Fruit fly (Drosophila melanogaster) whole organism, wandering third instar larva: ENCODE results near the gene ZnT77C.
A peak's percentile ranks its signal among the peaks of the same experiment; 100 is the strongest.

Experiments used
- Abd-B ChIP-seq: fragments of >200 bp; optimal IDR thresholded peaks from 2 replicates; lab custom pipeline; 2017; ENCODE audit warnings: missing biosample characterization, missing genetic modification characterization
- CG32264 ChIP-seq: fragments of 200-800 bp; sonication (Bioruptor generic); optimal IDR thresholded peaks from 2 replicates; lab custom pipeline; 2016; ENCODE audit warnings: missing biosample characterization, missing genetic modification characterization
- CG9705 ChIP-seq: fragments of 200-800 bp; sonication (Bioruptor generic); optimal IDR thresholded peaks from 2 replicates; lab custom pipeline; 2018; ENCODE audit warnings: missing biosample characterization, mild to moderate bottlenecking, missing genetic modification characterization
- CrebA ChIP-seq: fragments of 200-800 bp; sonication (Bioruptor generic); optimal IDR thresholded peaks from 2 replicates; lab custom pipeline; 2016; ENCODE audit warnings: missing biosample characterization, mild to moderate bottlenecking, missing genetic modification characterization, borderline replicate concordance
- Dfd ChIP-seq: fragments of >200 bp; optimal IDR thresholded peaks from 2 replicates; lab custom pipeline; 2017; ENCODE audit warnings: missing biosample characterization, missing genetic modification characterization
- Dif ChIP-seq: fragments of 200-275, 200-300 bp; sonication (Bioruptor generic); optimal IDR thresholded peaks from 2 replicates; lab custom pipeline; 2018; ENCODE audit warnings: missing biosample characterization, missing genetic modification characterization; ENCODE audit not compliant: partially characterized antibody
- GATAd ChIP-seq: sonication (Bioruptor generic); optimal IDR thresholded peaks from 2 replicates; lab custom pipeline; 2016; ENCODE audit warnings: missing biosample characterization, missing genetic modification characterization
- HLH106 ChIP-seq: fragments of 200-800 bp; optimal IDR thresholded peaks from 3 replicates; lab custom pipeline; 2019; ENCODE audit warnings: missing biosample characterization, mild to moderate bottlenecking, missing genetic modification characterization, moderate library complexity
- Hnf4 ChIP-seq: fragments of 200-800 bp; sonication (Bioruptor generic); optimal IDR thresholded peaks from 2 replicates; lab custom pipeline; 2016; ENCODE audit warnings: missing biosample characterization, mild to moderate bottlenecking, missing genetic modification characterization
- Hr78 ChIP-seq: fragments of >200 bp; optimal IDR thresholded peaks from 2 replicates; lab custom pipeline; 2017; ENCODE audit warnings: missing biosample characterization, missing genetic modification characterization
- Hr83 ChIP-seq: fragments of 200-300 bp; sonication (Bioruptor generic); optimal IDR thresholded peaks from 2 replicates; lab custom pipeline; 2016; ENCODE audit warnings: missing biosample characterization, mild to moderate bottlenecking, missing genetic modification characterization, moderate library complexity; ENCODE audit not compliant: poor library complexity, severe bottlenecking
- Jra ChIP-seq: sonication (Bioruptor generic); optimal IDR thresholded peaks from 2 replicates; lab custom pipeline; 2016; ENCODE audit warnings: missing biosample characterization, missing genetic modification characterization
- Mio ChIP-seq: sonication (Bioruptor generic); optimal IDR thresholded peaks from 2 replicates; lab custom pipeline; 2016; ENCODE audit warnings: missing biosample characterization, missing genetic modification characterization
- Myc ChIP-seq: fragments of >200 bp; optimal IDR thresholded peaks from 2 replicates; lab custom pipeline; 2017
- N ChIP-seq: fragments of >200 bp; optimal IDR thresholded peaks from 2 replicates; lab custom pipeline; 2018; ENCODE audit warnings: missing biosample characterization, missing external identifiers, missing genetic modification characterization
- OdsH ChIP-seq: fragments of 200-800 bp; sonication (Bioruptor generic); optimal IDR thresholded peaks from 2 replicates; lab custom pipeline; 2016; ENCODE audit warnings: missing biosample characterization, mild to moderate bottlenecking, missing genetic modification characterization
- Rel ChIP-seq, 2 experiments: fragments of 200-800 bp; sonication (Bioruptor generic) in 1 of 2; optimal IDR thresholded peaks; 2 replicates in 1 of 2; 3 replicates in 1 of 2; lab custom pipeline; 2016 to 2019; ENCODE audit warnings: mild to moderate bottlenecking in 2 of 2, missing biosample characterization in 2 of 2, missing genetic modification characterization in 2 of 2, moderate library complexity in 1 of 2
- Sp1 ChIP-seq: fragments of 200-800 bp; sonication (Bioruptor generic); optimal IDR thresholded peaks from 3 replicates; lab custom pipeline; 2019; ENCODE audit warnings: missing biosample characterization, mild to moderate bottlenecking, missing genetic modification characterization, moderate library complexity
- Vsx2 ChIP-seq: fragments of 200-300, 225-300 bp; sonication (Bioruptor generic); optimal IDR thresholded peaks from 2 replicates; lab custom pipeline; 2018; ENCODE audit warnings: missing biosample characterization, missing genetic modification characterization; ENCODE audit not compliant: partially characterized antibody
- br ChIP-seq: fragments of 200-800 bp; sonication (Bioruptor generic); optimal IDR thresholded peaks from 2 replicates; lab custom pipeline; 2016; ENCODE audit warnings: missing biosample characterization, missing genetic modification characterization
- brk ChIP-seq: fragments of 200-800 bp; sonication (Bioruptor generic); optimal IDR thresholded peaks from 2 replicates; lab custom pipeline; 2016; ENCODE audit warnings: missing biosample characterization, mild to moderate bottlenecking, missing genetic modification characterization
- dl ChIP-seq, 2 experiments: fragments of 175-275, 200-275 bp in 1 of 2; fragments of 200-275 bp in 1 of 2; sonication (Bioruptor generic); optimal IDR thresholded peaks; lab custom pipeline; 2018; ENCODE audit warnings: mild to moderate bottlenecking in 2 of 2, missing biosample characterization in 2 of 2, missing genetic modification characterization in 2 of 2, moderate library complexity in 2 of 2; ENCODE audit not compliant: partially characterized antibody in 2 of 2, insufficient read depth in 1 of 2
- dmrt93B ChIP-seq: fragments of 200-800 bp; sonication (Bioruptor generic); optimal IDR thresholded peaks from 2 replicates; lab custom pipeline; 2018; ENCODE audit warnings: missing biosample characterization, mild to moderate bottlenecking, missing genetic modification characterization
- dsf ChIP-seq: sonication (Bioruptor generic); optimal IDR thresholded peaks from 2 replicates; lab custom pipeline; 2016; ENCODE audit warnings: missing biosample characterization, missing genetic modification characterization, borderline replicate concordance
- ey ChIP-seq: fragments of 200-800 bp; sonication (Bioruptor generic); optimal IDR thresholded peaks from 2 replicates; lab custom pipeline; 2016; ENCODE audit warnings: missing biosample characterization, missing genetic modification characterization
- foxo ChIP-seq, 2 experiments: fragments of 200-800 bp; sonication (Bioruptor generic); optimal IDR thresholded peaks; 2 replicates in 1 of 2; 3 replicates in 1 of 2; lab custom pipeline; 2016 to 2017; ENCODE audit warnings: missing biosample characterization in 2 of 2, missing genetic modification characterization in 2 of 2
- fru ChIP-seq: fragments of 200-800 bp; sonication (Bioruptor generic); optimal IDR thresholded peaks from 3 replicates; lab custom pipeline; 2016; ENCODE audit warnings: missing biosample characterization, mild to moderate bottlenecking, missing genetic modification characterization
- h ChIP-seq: fragments of 200-800 bp; sonication (Bioruptor generic); optimal IDR thresholded peaks from 3 replicates; lab custom pipeline; 2016; ENCODE audit warnings: missing biosample characterization, mild to moderate bottlenecking, missing genetic modification characterization
- jim ChIP-seq: fragments of 175-275, 200-325 bp; sonication (Bioruptor generic); optimal IDR thresholded peaks from 2 replicates; lab custom pipeline; 2016; ENCODE audit warnings: missing biosample characterization, mild to moderate bottlenecking, missing genetic modification characterization
- lola ChIP-seq: fragments of >200 bp; optimal IDR thresholded peaks from 2 replicates; lab custom pipeline; 2017; ENCODE audit warnings: missing biosample characterization, missing genetic modification characterization
- pan ChIP-seq: fragments of >200 bp; optimal IDR thresholded peaks from 2 replicates; lab custom pipeline; 2017
- psq ChIP-seq: fragments of 200-800 bp; sonication (Bioruptor generic); optimal IDR thresholded peaks from 3 replicates; lab custom pipeline; 2017; ENCODE audit warnings: missing biosample characterization, mild to moderate bottlenecking, missing genetic modification characterization, moderate library complexity
- rgr ChIP-seq: fragments of 200-800 bp; sonication (Bioruptor generic); optimal IDR thresholded peaks from 3 replicates; lab custom pipeline; 2016; ENCODE audit warnings: missing biosample characterization, mild to moderate bottlenecking, missing genetic modification characterization
- sage ChIP-seq: fragments of 200-800 bp; sonication (Bioruptor generic); optimal IDR thresholded peaks from 2 replicates; lab custom pipeline; 2016; ENCODE audit warnings: missing biosample characterization, mild to moderate bottlenecking, missing genetic modification characterization
- sv ChIP-seq: fragments of 200-800 bp; sonication (Bioruptor generic); optimal IDR thresholded peaks from 3 replicates; lab custom pipeline; 2016; ENCODE audit warnings: missing biosample characterization, missing genetic modification characterization
- tai ChIP-seq: sonication (Bioruptor generic); optimal IDR thresholded peaks from 2 replicates; lab custom pipeline; 2016; ENCODE audit warnings: missing biosample characterization, missing genetic modification characterization
- usp ChIP-seq: fragments of >200 bp; optimal IDR thresholded peaks from 2 replicates; lab custom pipeline; 2017; ENCODE audit warnings: missing biosample characterization, missing genetic modification characterization
- woc ChIP-seq: sonication (Bioruptor generic); optimal IDR thresholded peaks from 2 replicates; lab custom pipeline; 2016; ENCODE audit warnings: missing biosample characterization, mild to moderate bottlenecking, missing genetic modification characterization

The ZnT77C gene

dm6 chr3L:20497124-20497996 is 2.6 kb upstream of the ZnT77C start, which contains the start of gene CG32425 (continued):
- TF ChIP-seq CG32264 (GFP tag; lab: Kevin White, UChicago) (no peak), pan (lab: Kevin White, UChicago) (no peak), foxo (GFP tag; optimal IDR thresholded peaks at IDR 0.05; lab: Kevin White, UChicago) (peak in 1 of 2 experiments; percentile 37), sv (GFP tag; lab: Kevin White, UChicago) (no peak), Dif (GFP tag; lab: Kevin White, UChicago) (no peak), Abd-B (GFP tag; lab: Kevin White, UChicago) (no peak), Hr83 (GFP tag; lab: Kevin White, UChicago) (no peak), Rel (GFP tag; optimal IDR thresholded peaks at IDR 0.05; lab: Kevin White, UChicago) (no peak), Rel (tag; optimal IDR thresholded peaks at IDR 0.05; lab: Kevin White, UChicago) (peak; percentile 8), Mio (GFP tag; lab: Kevin White, UChicago) (no peak), dsf (GFP tag; lab: Kevin White, UChicago) (no peak), br (GFP tag; lab: Kevin White, UChicago) (no peak), Jra (no peak)

- TF ChIP-seq psq (GFP tag; lab: Kevin White, UChicago) (no peak), Dif (GFP tag; lab: Kevin White, UChicago) (no peak), Hnf4 (GFP tag; lab: Kevin White, UChicago) (no peak), Myc (no peak), N (GFP tag; lab: Kevin White, UChicago) (no peak), Hr78 (GFP tag; lab: Kevin White, UChicago) (no peak), brk (GFP tag; lab: Kevin White, UChicago) (no peak)
Measured at dm6 chr3L:20494262-20494601, 489 bp downstream of the ZnT77C start.

- peak; percentile 93 for TF ChIP-seq rgr (GFP tag; lab: Kevin White, UChicago)
- peak; percentile 88 for TF ChIP-seq br (GFP tag; lab: Kevin White, UChicago)
- TF ChIP-seq Myc: no peak
- TF ChIP-seq sage (GFP tag; lab: Kevin White, UChicago): peak; percentile 78
- TF ChIP-seq ey (GFP tag; lab: Kevin White, UChicago): peak; percentile 90
- no peak for TF ChIP-seq GATAd (GFP tag; lab: Kevin White, UChicago)
- TF ChIP-seq pan (lab: Kevin White, UChicago): no peak
- TF ChIP-seq Vsx2 (GFP tag; lab: Kevin White, UChicago): no peak
- TF ChIP-seq Hr78 (GFP tag; lab: Kevin White, UChicago): no peak
- TF ChIP-seq Rel (GFP tag; optimal IDR thresholded peaks at IDR 0.05; lab: Kevin White, UChicago): peak; percentile 76
- TF ChIP-seq Rel (tag; optimal IDR thresholded peaks at IDR 0.05; lab: Kevin White, UChicago): peak; percentile 72
- peak; percentile 40 for TF ChIP-seq Mio (GFP tag; lab: Kevin White, UChicago)
- peak; percentile 68 for TF ChIP-seq dmrt93B (GFP tag; lab: Kevin White, UChicago)
- peak; percentile 34 for TF ChIP-seq Dif (GFP tag; lab: Kevin White, UChicago)
- TF ChIP-seq psq (GFP tag; lab: Kevin White, UChicago): peak; percentile 98
- TF ChIP-seq Hr83 (GFP tag; lab: Kevin White, UChicago): peak; percentile 64
- no peak for TF ChIP-seq Abd-B (GFP tag; lab: Kevin White, UChicago)
- TF ChIP-seq HLH106 (tag; lab: Kevin White, UChicago): peak; percentile 91
- peak; percentile 74 for TF ChIP-seq CG32264 (GFP tag; lab: Kevin White, UChicago)
- peak; percentile 20 to 23 for TF ChIP-seq dl (GFP tag; optimal IDR thresholded peaks at IDR 0.05; lab: Kevin White, UChicago; ENCODE audit: insufficient read depth in 1 of 2, partially characterized antibody in 2 of 2)
- peak; percentile 89 for TF ChIP-seq brk (GFP tag; lab: Kevin White, UChicago)
- TF ChIP-seq CG9705 (GFP tag; lab: Kevin White, UChicago): peak; percentile 34
- peak; percentile 94 for TF ChIP-seq fru (GFP tag; lab: Kevin White, UChicago)
- peak; percentile 27 to 93 for TF ChIP-seq foxo (GFP tag; optimal IDR thresholded peaks at IDR 0.05; lab: Kevin White, UChicago)
- peak; percentile 6 for TF ChIP-seq Dfd
- TF ChIP-seq lola (GFP tag; lab: Kevin White, UChicago): no peak
- no peak for TF ChIP-seq N (GFP tag; lab: Kevin White, UChicago)
- peak; percentile 96 for TF ChIP-seq h (GFP tag; lab: Kevin White, UChicago)
- TF ChIP-seq Hnf4 (GFP tag; lab: Kevin White, UChicago): peak; percentile 76
- TF ChIP-seq tai (GFP tag; lab: Kevin White, UChicago): peak; percentile 56
- peak; percentile 92 for TF ChIP-seq Sp1 (GFP tag; lab: Kevin White, UChicago)
- no peak for TF ChIP-seq sv (GFP tag; lab: Kevin White, UChicago)
- TF ChIP-seq usp (GFP tag; lab: Kevin White, UChicago): no peak
- TF ChIP-seq woc (GFP tag; lab: Kevin White, UChicago): peak; percentile 92
- TF ChIP-seq jim: no peak
- TF ChIP-seq dsf (GFP tag; lab: Kevin White, UChicago): peak; percentile 63
- no peak for TF ChIP-seq CrebA
- TF ChIP-seq OdsH: peak; percentile 95
- TF ChIP-seq Jra: peak; percentile 87
Measured at dm6 chr3L:20493417-20494261, 1.1 kb downstream of the ZnT77C start.
